Fruit fly (Drosophila melanogaster) whole organism, embryonic: ENCODE data around the gene Bug22.

Experiments
- Ada2b ChIP-seq: fragments of 200-800 bp; sonication (Bioruptor generic); IDR thresholded peaks from 2 replicates; pipeline ENCODE4 v1.3.6; 2022; ENCODE audit warnings: missing biosample characterization, missing genetic modification characterization
- Asciz ChIP-seq: fragments of 200-800 bp; sonication (Bioruptor generic); optimal IDR thresholded peaks from 2 replicates; lab custom pipeline; 2017; ENCODE audit warnings: missing biosample characterization, mild to moderate bottlenecking, missing genetic modification characterization, missing genetic modification reagents
- CG10147 ChIP-seq: fragments of 200-800 bp; sonication (Bioruptor generic); optimal IDR thresholded peaks from 2 replicates; lab custom pipeline; 2019; ENCODE audit warnings: missing biosample characterization, mild to moderate bottlenecking, missing genetic modification characterization, moderate library complexity
- CG12659 ChIP-seq: fragments of 200-800 bp; sonication (Bioruptor generic); optimal IDR thresholded peaks from 3 replicates; lab custom pipeline; 2017; ENCODE audit warnings: mild to moderate bottlenecking, missing biosample characterization, missing genetic modification reagents, missing genetic modification characterization
- CG14667 ChIP-seq: fragments of 200-800 bp; sonication (Bioruptor generic); IDR thresholded peaks from 2 replicates; pipeline ENCODE4 v1.3.6; 2022; ENCODE audit warnings: missing biosample characterization, missing genetic modification characterization
- CG14860 ChIP-seq: fragments of 200-800 bp; sonication (Bioruptor generic); IDR thresholded peaks from 3 replicates; pipeline ENCODE4 v1.3.6; 2022; ENCODE audit warnings: missing biosample characterization, missing genetic modification characterization; ENCODE audit not compliant: partially characterized antibody
- CG1602 ChIP-seq: fragments of 200-800 bp; sonication (Bioruptor generic); optimal IDR thresholded peaks from 3 replicates; lab custom pipeline; 2016; ENCODE audit warnings: missing biosample characterization, missing genetic modification characterization
- CG1832 ChIP-seq: fragments of 200-800 bp; sonication (Bioruptor generic); optimal IDR thresholded peaks from 2 replicates; lab custom pipeline; 2017; ENCODE audit warnings: missing biosample characterization, mild to moderate bottlenecking, missing genetic modification characterization, inconsistent platforms
- CG2202 ChIP-seq: fragments of 200-800 bp; sonication (Bioruptor generic); optimal IDR thresholded peaks from 2 replicates; lab custom pipeline; 2018; ENCODE audit warnings: missing biosample characterization, mild to moderate bottlenecking, missing genetic modification characterization
- CG3407 ChIP-seq: fragments of 200-800 bp; sonication (Bioruptor generic); optimal IDR thresholded peaks from 2 replicates; lab custom pipeline; 2018; ENCODE audit warnings: missing biosample characterization, mild to moderate bottlenecking, missing genetic modification characterization
- CG34376 ChIP-seq: fragments of 200-800 bp; sonication (Bioruptor generic); optimal IDR thresholded peaks from 2 replicates; lab custom pipeline; 2018; ENCODE audit warnings: missing biosample characterization, mild to moderate bottlenecking, missing genetic modification characterization
- CG3726 ChIP-seq: fragments of 200-800 bp; sonication (Bioruptor generic); IDR thresholded peaks from 3 replicates; pipeline ENCODE4, ENCODE4 v1.3.6; 2022; ENCODE audit warnings: missing biosample characterization, missing genetic modification characterization
- CG4854 ChIP-seq: fragments of 200-800 bp; sonication (Bioruptor generic); optimal IDR thresholded peaks from 2 replicates; lab custom pipeline; 2016; ENCODE audit warnings: missing biosample characterization, missing genetic modification characterization, inconsistent platforms
- CG5245 ChIP-seq: fragments of 200-800 bp; sonication (Bioruptor generic); optimal IDR thresholded peaks from 3 replicates; lab custom pipeline; 2016; ENCODE audit warnings: missing biosample characterization, missing genetic modification characterization
- CG6765 ChIP-seq: fragments of 200-800 bp; sonication (Bioruptor generic); optimal IDR thresholded peaks from 3 replicates; lab custom pipeline; 2017; ENCODE audit warnings: missing biosample characterization, mild to moderate bottlenecking, missing genetic modification characterization
- CG6854 ChIP-seq: fragments of 200-800 bp; sonication (Bioruptor generic); optimal IDR thresholded peaks from 3 replicates; lab custom pipeline; 2017; ENCODE audit warnings: missing biosample characterization, mild to moderate bottlenecking, missing genetic modification characterization
- CG9817 ChIP-seq: fragments of 200-800 bp; sonication (Bioruptor generic); optimal IDR thresholded peaks from 2 replicates; lab custom pipeline; 2018; ENCODE audit warnings: missing biosample characterization, mild to moderate bottlenecking, missing genetic modification characterization, moderate library complexity
- Dp ChIP-seq: fragments of 200-800 bp; sonication (Bioruptor generic); optimal IDR thresholded peaks from 2 replicates; lab custom pipeline; 2018; ENCODE audit warnings: missing biosample characterization, mild to moderate bottlenecking, missing genetic modification characterization, moderate library complexity
- Eip74EF ChIP-seq, 2 experiments: fragments of 200-800 bp in 1 of 2; fragments of >200 bp in 1 of 2; sonication (Bioruptor generic) in 1 of 2; optimal IDR thresholded peaks; 2 replicates each; lab custom pipeline; 2017 to 2019; ENCODE audit warnings: missing biosample characterization in 2 of 2, missing genetic modification characterization in 2 of 2, mild to moderate bottlenecking in 1 of 2, moderate library complexity in 1 of 2
- Fer2 ChIP-seq: fragments of 200-800 bp; sonication (Bioruptor generic); optimal IDR thresholded peaks from 2 replicates; lab custom pipeline; 2018; ENCODE audit warnings: missing biosample characterization, mild to moderate bottlenecking, missing genetic modification characterization, moderate library complexity
- Hr78 ChIP-seq, 2 experiments: fragments of 200-800 bp in 1 of 2; fragments of >200 bp in 1 of 2; sonication (Bioruptor generic) in 1 of 2; optimal IDR thresholded peaks; 2 replicates each; lab custom pipeline; 2017 to 2019; ENCODE audit warnings: missing biosample characterization in 2 of 2, missing genetic modification characterization in 2 of 2, mild to moderate bottlenecking in 1 of 2, moderate library complexity in 1 of 2
- Meics ChIP-seq: fragments of 200-800 bp; sonication (Bioruptor generic); optimal IDR thresholded peaks from 2 replicates; lab custom pipeline; 2017; ENCODE audit warnings: missing biosample characterization, mild to moderate bottlenecking, missing genetic modification characterization
- Neu2 ChIP-seq: fragments of 200-800 bp; sonication (Bioruptor generic); optimal IDR thresholded peaks from 3 replicates; lab custom pipeline; 2016; ENCODE audit warnings: missing biosample characterization, missing genetic modification characterization, borderline replicate concordance
- Nf-YB ChIP-seq: fragments of 200-800 bp; sonication (Bioruptor generic); optimal IDR thresholded peaks from 3 replicates; lab custom pipeline; 2019; ENCODE audit warnings: missing biosample characterization, mild to moderate bottlenecking, missing genetic modification characterization, moderate library complexity
- Pdp1 ChIP-seq, 2 experiments: fragments of 200-800 bp; sonication (Bioruptor generic); optimal IDR thresholded peaks; 3 replicates each; lab custom pipeline; 2016; ENCODE audit warnings: missing biosample characterization in 2 of 2, missing genetic modification characterization in 2 of 2, mild to moderate bottlenecking in 1 of 2, moderate library complexity in 1 of 2
- Six4 ChIP-seq: fragments of 200-800 bp; sonication (Bioruptor generic); optimal IDR thresholded peaks from 2 replicates; lab custom pipeline; 2016; ENCODE audit warnings: missing biosample characterization, missing genetic modification characterization
- Spps ChIP-seq: fragments of 200-800 bp; sonication (Bioruptor generic); optimal IDR thresholded peaks from 2 replicates; lab custom pipeline; 2018; ENCODE audit warnings: missing biosample characterization, mild to moderate bottlenecking, missing genetic modification characterization
- Ssrp ChIP-seq: fragments of 200-800 bp; sonication (Bioruptor generic); optimal IDR thresholded peaks from 2 replicates; lab custom pipeline; 2018; ENCODE audit warnings: missing biosample characterization, mild to moderate bottlenecking, missing genetic modification characterization, moderate library complexity
- br ChIP-seq: fragments of >200 bp; optimal IDR thresholded peaks from 2 replicates; lab custom pipeline; 2017
- chinmo ChIP-seq: fragments of 200-800 bp; sonication (Bioruptor generic); IDR thresholded peaks from 4 replicates; pipeline ENCODE4 v1.3.6; 2022; ENCODE audit warnings: missing biosample characterization, missing genetic modification characterization; ENCODE audit not compliant: partially characterized antibody
- dan ChIP-seq: fragments of 200-800 bp; sonication (Bioruptor generic); IDR thresholded peaks from 2 replicates; pipeline ENCODE4 v1.3.6; 2022; ENCODE audit warnings: missing biosample characterization, missing genetic modification characterization
- dmrt99B ChIP-seq: fragments of 200-800 bp; sonication (Bioruptor generic); optimal IDR thresholded peaks from 2 replicates; lab custom pipeline; 2018; ENCODE audit warnings: missing biosample characterization, mild to moderate bottlenecking, missing genetic modification characterization, moderate library complexity
- fd102C ChIP-seq: fragments of 200-800 bp; sonication (Bioruptor generic); optimal IDR thresholded peaks from 2 replicates; lab custom pipeline; 2018; ENCODE audit warnings: missing biosample characterization, mild to moderate bottlenecking, missing genetic modification characterization, moderate library complexity
- fd3F ChIP-seq: fragments of 200-800 bp; sonication (Bioruptor generic); optimal IDR thresholded peaks from 2 replicates; lab custom pipeline; 2018; ENCODE audit warnings: missing biosample characterization, mild to moderate bottlenecking, missing genetic modification characterization, moderate library complexity
- fru ChIP-seq: fragments of >200 bp; optimal IDR thresholded peaks from 2 replicates; lab custom pipeline; 2017
- gro ChIP-seq: fragments of 200-800 bp; sonication (Bioruptor generic); optimal IDR thresholded peaks from 2 replicates; lab custom pipeline; 2016; ENCODE audit warnings: missing biosample characterization, missing genetic modification characterization
- hkb ChIP-seq, 2 experiments: fragments of 200-800 bp in 1 of 2; fragments of >200 bp in 1 of 2; sonication (Bioruptor generic) in 1 of 2; IDR thresholded peaks in 1 of 2; optimal IDR thresholded peaks in 1 of 2; 2 replicates each; pipeline versions ENCODE4 v1.3.6 to Lab custom; 2017 to 2022; ENCODE audit warnings: missing biosample characterization in 1 of 2, missing genetic modification characterization in 1 of 2
- jigr1 ChIP-seq: fragments of 200-800 bp; sonication (Bioruptor generic); IDR thresholded peaks from 3 replicates; pipeline ENCODE4 v1.3.6; 2022; ENCODE audit warnings: missing biosample characterization, missing genetic modification characterization
- kay ChIP-seq: fragments of 200-800 bp; sonication (Bioruptor generic); optimal IDR thresholded peaks from 2 replicates; lab custom pipeline; 2016; ENCODE audit warnings: missing biosample characterization, missing genetic modification characterization
- knrl ChIP-seq: fragments of 200-800 bp; sonication (Bioruptor generic); IDR thresholded peaks from 3 replicates; pipeline ENCODE4 v1.3.6; 2022; ENCODE audit warnings: missing biosample characterization, missing genetic modification characterization; ENCODE audit not compliant: partially characterized antibody
- mirr ChIP-seq: fragments of 200-800 bp; sonication (Bioruptor generic); optimal IDR thresholded peaks from 3 replicates; lab custom pipeline; 2018; ENCODE audit warnings: missing biosample characterization, mild to moderate bottlenecking, missing genetic modification characterization
- odd ChIP-seq: fragments of 200-800 bp; sonication (Bioruptor generic); optimal IDR thresholded peaks from 2 replicates; lab custom pipeline; 2017; ENCODE audit warnings: missing biosample characterization, mild to moderate bottlenecking, missing genetic modification characterization
- prd ChIP-seq, 3 experiments: fragments of >200 bp in 2 of 3; fragments of 200-800 bp in 1 of 3; sonication (Bioruptor generic) in 1 of 3; optimal IDR thresholded peaks in 2 of 3; IDR thresholded peaks in 1 of 3; 2 replicates in 2 of 3; 3 replicates in 1 of 3; pipeline versions ENCODE4 v1.3.6 to Lab custom; 2017 to 2022; ENCODE audit warnings: missing biosample characterization in 1 of 3, missing genetic modification characterization in 1 of 3
- run ChIP-seq: fragments of 200-800 bp; sonication (Bioruptor generic); optimal IDR thresholded peaks from 3 replicates; lab custom pipeline; 2018; ENCODE audit warnings: missing biosample characterization, mild to moderate bottlenecking, missing genetic modification characterization
- slbo ChIP-seq: fragments of 200-800 bp; sonication (Bioruptor generic); IDR thresholded peaks from 2 replicates; pipeline ENCODE4 v1.3.6; 2022; ENCODE audit warnings: missing biosample characterization, missing genetic modification characterization
- sna ChIP-seq: fragments of 200-800 bp; sonication (Bioruptor generic); IDR thresholded peaks from 2 replicates; pipeline ENCODE4 v1.3.6; 2022; ENCODE audit warnings: missing biosample characterization, missing genetic modification characterization; ENCODE audit not compliant: partially characterized antibody
- unc-4 ChIP-seq: fragments of 200-800 bp; sonication (Bioruptor generic); IDR thresholded peaks from 2 replicates; pipeline ENCODE4 v1.3.6; 2022; ENCODE audit warnings: missing biosample characterization, missing genetic modification characterization; ENCODE audit not compliant: partially characterized antibody

Gene Bug22

dm6 chr2L:10442048-10442790, 11.5 kb upstream of the Bug22 start, which contains the start of gene loh (continued):
- TF ChIP-seq CG34376 (GFP tag; lab: Kevin White, UChicago) (no peak), CG3726 (GFP tag; lab: Robert Waterston, UW) (no peak), Ssrp (tag; lab: Kevin White, UChicago) (peak; percentile 63), CG1832 (no peak), fd102C (GFP tag; lab: Kevin White, UChicago) (no peak), Nf-YB (GFP tag; lab: Kevin White, UChicago) (peak; percentile 49), CG6765 (GFP tag; lab: Kevin White, UChicago) (peak; percentile 23), hkb (optimal IDR thresholded peaks at IDR 0.05; lab: Kevin White, UChicago) (no peak), hkb (GFP tag; IDR thresholded peaks at IDR 0.05; lab: Robert Waterston, UW) (peak; percentile 50; the same call in 1 of the 2 replicates), slbo (no peak), fd3F (GFP tag; lab: Kevin White, UChicago) (peak; percentile 24), unc-4 (no peak), knrl (GFP tag; lab: Robert Waterston, UW) (no peak), mirr (GFP tag; lab: Kevin White, UChicago) (no peak), Eip74EF (GFP tag; optimal IDR thresholded peaks at IDR 0.05; lab: Kevin White, UChicago) (peak in 1 of 2 experiments; percentile 67), CG12659 (peak; percentile 63), Meics (GFP tag; lab: Kevin White, UChicago) (no peak), Hr78 (GFP tag; optimal IDR thresholded peaks at IDR 0.05; lab: Kevin White, UChicago) (no peak), Pdp1 (GFP tag; optimal IDR thresholded peaks at IDR 0.05; lab: Kevin White, UChicago) (no peak), Six4 (GFP tag; lab: Kevin White, UChicago) (peak; percentile 56), CG10147 (GFP tag; lab: Kevin White, UChicago) (peak; percentile 47), CG9817 (tag; lab: Kevin White, UChicago) (no peak), fru (no peak), CG5245 (GFP tag; lab: Kevin White, UChicago) (no peak), Spps (peak; percentile 38), CG4854 (GFP tag; lab: Kevin White, UChicago) (no peak), sna (GFP tag; lab: Robert Waterston, UW) (no peak), Ada2b (GFP tag; lab: Robert Waterston, UW) (no peak), CG14667 (GFP tag; lab: Robert Waterston, UW) (no peak; the same call in 1 of the 2 replicates), CG14860 (GFP tag; lab: Robert Waterston, UW) (no peak), dan (GFP tag; lab: Robert Waterston, UW) (no peak), Fer2 (peak; percentile 2), odd (peak; percentile 39), gro (GFP tag; lab: Kevin White, UChicago) (no peak), chinmo (GFP tag; lab: Robert Waterston, UW) (0 out of 4 replicates have a peak, but pooled peaks have one; percentile 19), dmrt99B (tag; lab: Kevin White, UChicago) (peak; percentile 64), CG1602 (GFP tag; lab: Kevin White, UChicago) (peak; percentile 61), jigr1 (GFP tag; lab: Robert Waterston, UW) (no peak), kay (GFP tag; lab: Kevin White, UChicago) (no peak), Asciz (GFP tag; lab: Kevin White, UChicago) (peak; percentile 60), CG3407 (GFP tag; lab: Kevin White, UChicago) (peak; percentile 40), run (tag; lab: Kevin White, UChicago) (no peak), Neu2 (GFP tag; lab: Kevin White, UChicago) (no peak), br (lab: Kevin White, UChicago) (no peak), Dp (GFP tag; lab: Kevin White, UChicago) (no peak), CG6854 (GFP tag; lab: Kevin White, UChicago) (peak; percentile 48), prd (optimal IDR thresholded peaks at IDR 0.05; lab: Kevin White, UChicago) (no peak), prd (GFP tag; IDR thresholded peaks at IDR 0.05; lab: Robert Waterston, UW) (no peak), CG2202 (tag; lab: Kevin White, UChicago) (no peak)
